Worm (Caenorhabditis elegans): ENCODE data around the gene Y75B8A.7.

The Y75B8A.7 gene

ce11 chrIII:12182919-12183318 is 30.2 kb downstream of the Y75B8A.7 start, which contains the start of gene Y75B8A.10:
TSS of gene Y75B8A.10 (minus strand) at chrIII:12183019.
- no peak for TF ChIP-seq lin-39 (tag; optimal IDR thresholded peaks at IDR 0.05)
- no peak for TF ChIP-seq peb-1 (tag; optimal IDR thresholded peaks at IDR 0.05)
- TF ChIP-seq alr-1 (tag; optimal IDR thresholded peaks at IDR 0.05), result no peak
- no peak for TF ChIP-seq sem-4 (tag; optimal IDR thresholded peaks at IDR 0.05)
- no peak for TF ChIP-seq fos-1 (tag; optimal IDR thresholded peaks at IDR 0.05)
- TF ChIP-seq nhr-25 (tag; optimal IDR thresholded peaks at IDR 0.05), result no peak
- no peak for TF ChIP-seq mab-5 (tag; optimal IDR thresholded peaks at IDR 0.05)
- TF ChIP-seq nhr-23 (tag; optimal IDR thresholded peaks at IDR 0.05), result no peak
- no peak for TF ChIP-seq nhr-6 (tag; optimal IDR thresholded peaks at IDR 0.05)
- no peak for TF ChIP-seq mbf-1 (tag; optimal IDR thresholded peaks at IDR 0.05)
- no peak for TF ChIP-seq gmeb-1 (tag; optimal IDR thresholded peaks at IDR 0.05)
- no peak for TF ChIP-seq ceh-16 (tag; optimal IDR thresholded peaks at IDR 0.05)
- TF ChIP-seq elt-3 (tag; optimal IDR thresholded peaks at IDR 0.05), result no peak
- no peak for TF ChIP-seq sma-9 (GFP tag; optimal IDR thresholded peaks at IDR 0.05)
- no peak for TF ChIP-seq sma-9 (tag; optimal IDR thresholded peaks at IDR 0.05)
- TF ChIP-seq nhr-12 (tag; optimal IDR thresholded peaks at IDR 0.05), result no peak

ce11 chrIII:12186111-12186510 is 33.4 kb downstream of the Y75B8A.7 start, which contains the start of gene lury-1:
TSS of gene lury-1 (plus strand) at chrIII:12186411.
- no peak for TF ChIP-seq nhr-21 (tag; optimal IDR thresholded peaks at IDR 0.05)
- TF ChIP-seq lin-11 (tag; optimal IDR thresholded peaks at IDR 0.05), result no peak
- no peak for TF ChIP-seq Y55F3AM.14 (GFP tag; optimal IDR thresholded peaks at IDR 0.05)
- no peak for TF ChIP-seq alr-1 (tag; optimal IDR thresholded peaks at IDR 0.05)
- no peak for TF ChIP-seq lsy-2 (tag; optimal IDR thresholded peaks at IDR 0.05)
- no peak for TF ChIP-seq fos-1 (tag; optimal IDR thresholded peaks at IDR 0.05)
- no peak for TF ChIP-seq F13H6.1 (tag; optimal IDR thresholded peaks at IDR 0.05)
- no peak for TF ChIP-seq lin-39 (tag; optimal IDR thresholded peaks at IDR 0.05)
- TF ChIP-seq egl-27 (tag; optimal IDR thresholded peaks at IDR 0.05), result no peak

- TF ChIP-seq egl-27 (tag; optimal IDR thresholded peaks at IDR 0.05) (no peak), lin-39 (tag; optimal IDR thresholded peaks at IDR 0.05) (no peak), R02D3.7 (tag; optimal IDR thresholded peaks at IDR 0.05) (no peak), unc-39 (tag; optimal IDR thresholded peaks at IDR 0.05) (no peak), mbf-1 (tag; optimal IDR thresholded peaks at IDR 0.05) (no peak), nhr-6 (tag; optimal IDR thresholded peaks at IDR 0.05) (no peak), alr-1 (tag; optimal IDR thresholded peaks at IDR 0.05) (no peak), sma-3 (GFP tag; optimal IDR thresholded peaks at IDR 0.05) (no peak), mab-5 (tag; optimal IDR thresholded peaks at IDR 0.05) (no peak), unc-55 (GFP tag; optimal IDR thresholded peaks at IDR 0.05) (no peak), elt-1 (tag; optimal IDR thresholded peaks at IDR 0.05) (no peak), nhr-25 (tag; optimal IDR thresholded peaks at IDR 0.05) (no peak), ztf-11 (tag; optimal IDR thresholded peaks at IDR 0.05) (no peak), nhr-12 (tag; optimal IDR thresholded peaks at IDR 0.05) (no peak), lsy-2 (tag; optimal IDR thresholded peaks at IDR 0.05) (no peak), Y55F3AM.14 (GFP tag; optimal IDR thresholded peaks at IDR 0.05) (no peak)
Observed at ce11 chrIII:12188236-12188635, 35.5 kb downstream of the Y75B8A.7 start.

ce11 chrIII:12194190-12194589 is 41.5 kb downstream of the Y75B8A.7 start, which contains the start of gene Y75B8A.44:
TSS of gene Y75B8A.44 (plus strand) at chrIII:12194490.
- no peak for TF ChIP-seq peb-1 (tag; optimal IDR thresholded peaks at IDR 0.05)
- no peak for TF ChIP-seq mdl-1 (tag; optimal IDR thresholded peaks at IDR 0.05)
- TF ChIP-seq nhr-21 (tag; optimal IDR thresholded peaks at IDR 0.05), result no peak

- TF ChIP-seq lin-39 (tag; optimal IDR thresholded peaks at IDR 0.05) (no peak), sma-9 (GFP tag; optimal IDR thresholded peaks at IDR 0.05) (no peak), sma-9 (tag; optimal IDR thresholded peaks at IDR 0.05) (no peak), unc-62 (GFP tag; optimal IDR thresholded peaks at IDR 0.05) (no peak), sem-4 (tag; optimal IDR thresholded peaks at IDR 0.05) (no peak), ztf-1 (GFP tag; conservative IDR thresholded peaks at IDR 0.05) (no peak), ceh-16 (tag; optimal IDR thresholded peaks at IDR 0.05) (no peak), elt-3 (tag; optimal IDR thresholded peaks at IDR 0.05) (no peak), fos-1 (tag; optimal IDR thresholded peaks at IDR 0.05) (no peak), ama-1 (optimal IDR thresholded peaks at IDR 0.05) (no peak), mab-5 (tag; optimal IDR thresholded peaks at IDR 0.05) (no peak)
Observed at ce11 chrIII:12195991-12196390, 43.3 kb downstream of the Y75B8A.7 start.

- no peak for TF ChIP-seq nhr-21 (tag; optimal IDR thresholded peaks at IDR 0.05)
- no peak for TF ChIP-seq R02D3.7 (tag; optimal IDR thresholded peaks at IDR 0.05)
- TF ChIP-seq zag-1 (tag; optimal IDR thresholded peaks at IDR 0.05), result no peak
- no peak for TF ChIP-seq nhr-11 (tag; optimal IDR thresholded peaks at IDR 0.05)
- no peak for TF ChIP-seq sma-9 (GFP tag; optimal IDR thresholded peaks at IDR 0.05)
- TF ChIP-seq sma-9 (tag; optimal IDR thresholded peaks at IDR 0.05), result no peak
- TF ChIP-seq unc-62 (GFP tag; optimal IDR thresholded peaks at IDR 0.05), result no peak
- no peak for TF ChIP-seq mbf-1 (tag; optimal IDR thresholded peaks at IDR 0.05)
- TF ChIP-seq unc-39 (tag; optimal IDR thresholded peaks at IDR 0.05), result no peak
- TF ChIP-seq crh-2 (tag; optimal IDR thresholded peaks at IDR 0.05), result no peak
- TF ChIP-seq egl-27 (tag; optimal IDR thresholded peaks at IDR 0.05), result no peak
Observed at ce11 chrIII:12198135-12198534, 45.4 kb downstream of the Y75B8A.7 start.
